Worm (Caenorhabditis elegans): ENCODE measurements around the gene C04G6.13.

C04G6.13 gene

DNA sequence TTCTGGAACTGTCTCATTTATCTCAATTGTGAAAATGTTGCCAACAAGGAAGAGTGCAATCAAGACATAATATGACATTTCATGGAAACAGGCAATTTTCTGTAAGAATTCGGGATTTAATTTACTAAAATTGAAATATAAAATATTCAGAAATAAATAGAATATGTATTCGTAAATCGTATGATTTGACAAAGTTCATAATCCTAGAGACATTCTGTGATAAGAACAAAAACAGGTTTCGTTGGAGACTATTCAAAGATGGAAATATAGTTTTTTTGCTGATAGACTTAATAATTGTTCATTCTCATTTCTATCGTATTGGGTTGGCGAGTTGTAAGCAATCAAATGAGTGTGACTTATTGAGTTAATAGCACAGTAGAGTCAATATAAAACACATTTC is 36.0 kb upstream of the C04G6.13 start, which contains the start of gene C27A2.12:
Gene C27A2.12 (minus strand): TSS at position 101 of the 400 bp plus-strand sequence.
- TF ChIP-seq tab-1 (GFP tag; IDR thresholded peaks at IDR 0.05) (no peak), ztf-29 (GFP tag; IDR thresholded peaks at IDR 0.05) (no peak), med-1 (GFP tag; optimal IDR thresholded peaks at IDR 0.05; ENCODE audit: insufficient read depth) (no peak), flt-1 (GFP tag; IDR thresholded peaks at IDR 0.05) (no peak), ztf-23 (GFP tag; IDR thresholded peaks at IDR 0.05) (no peak), T22C8.4 (GFP tag; IDR thresholded peaks at IDR 0.05) (no peak), klf-2 (GFP tag; conservative IDR thresholded peaks at IDR 0.05) (no peak), ref-1 (GFP tag; conservative IDR thresholded peaks at IDR 0.05) (no peak), cog-1 (tag; optimal IDR thresholded peaks at IDR 0.05) (no peak)

ce11 chrII:5060719-5061118 is 33.3 kb upstream of the C04G6.13 start, which contains the start of gene pho-12:
Gene pho-12 (minus strand): TSS chrII:5060819.
- TF ChIP-seq ref-1 (GFP tag; conservative IDR thresholded peaks at IDR 0.05) (no peak), med-1 (GFP tag; optimal IDR thresholded peaks at IDR 0.05; ENCODE audit: insufficient read depth) (no peak), klf-2 (GFP tag; conservative IDR thresholded peaks at IDR 0.05) (no peak), ztf-29 (GFP tag; IDR thresholded peaks at IDR 0.05) (no peak), ztf-23 (GFP tag; IDR thresholded peaks at IDR 0.05) (no peak), flt-1 (GFP tag; IDR thresholded peaks at IDR 0.05) (no peak), T22C8.4 (GFP tag; IDR thresholded peaks at IDR 0.05) (no peak), cog-1 (tag; optimal IDR thresholded peaks at IDR 0.05) (no peak), tab-1 (GFP tag; IDR thresholded peaks at IDR 0.05) (no peak)

ce11 chrII:5061794-5062368 is 32.2 kb upstream of the C04G6.13 start, which contains the start of gene smc-5:
Gene smc-5 (plus strand): TSS chrII:5062125.
- no peak for TF ChIP-seq med-1 (GFP tag; optimal IDR thresholded peaks at IDR 0.05; ENCODE audit: insufficient read depth)
- no peak for TF ChIP-seq tab-1 (GFP tag; IDR thresholded peaks at IDR 0.05)
- 0 out of 2 replicates have a peak, but pooled peaks have one; percentile 38 for TF ChIP-seq ztf-23 (GFP tag; IDR thresholded peaks at IDR 0.05)
- no peak for TF ChIP-seq ref-1 (GFP tag; conservative IDR thresholded peaks at IDR 0.05)
- no peak for TF ChIP-seq ztf-29 (GFP tag; IDR thresholded peaks at IDR 0.05)
- TF ChIP-seq flt-1 (GFP tag; IDR thresholded peaks at IDR 0.05) = peak; percentile 56; the same call in 1 of the 2 replicates
- 0 out of 2 replicates have a peak, but pooled peaks have one; percentile 9 for TF ChIP-seq T22C8.4 (GFP tag; IDR thresholded peaks at IDR 0.05)
- 0 out of 2 replicates have a peak, but pooled peaks have one; percentile 55 for TF ChIP-seq klf-2 (GFP tag; conservative IDR thresholded peaks at IDR 0.05)
- TF ChIP-seq cog-1 (tag; optimal IDR thresholded peaks at IDR 0.05) = peak; percentile 4

DNA sequence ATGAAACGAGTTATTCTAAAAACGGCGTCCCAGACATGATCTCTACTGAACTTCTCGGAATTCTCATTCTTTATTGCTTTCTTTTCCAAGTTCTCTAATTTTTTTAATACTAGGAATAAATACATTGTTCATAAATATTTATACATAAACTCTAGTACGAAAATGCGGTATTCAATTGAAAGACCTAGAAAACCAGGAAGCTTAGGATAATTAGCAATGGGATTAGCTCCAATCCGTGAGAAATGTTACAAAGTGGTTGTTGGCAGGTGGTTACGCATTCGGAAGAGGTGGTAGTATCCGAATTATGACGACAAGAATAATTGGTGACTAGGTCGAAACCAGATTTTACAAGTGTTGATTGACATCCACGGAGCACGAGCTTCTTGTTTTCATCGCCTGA is 27.1 kb upstream of the C04G6.13 start:
- TF ChIP-seq ref-1 (GFP tag; conservative IDR thresholded peaks at IDR 0.05) = no peak
- TF ChIP-seq flt-1 (GFP tag; IDR thresholded peaks at IDR 0.05) = no peak
- no peak for TF ChIP-seq klf-2 (GFP tag; conservative IDR thresholded peaks at IDR 0.05)
- no peak for TF ChIP-seq med-1 (GFP tag; optimal IDR thresholded peaks at IDR 0.05; ENCODE audit: insufficient read depth)
- no peak for TF ChIP-seq cog-1 (tag; optimal IDR thresholded peaks at IDR 0.05)
- TF ChIP-seq tab-1 (GFP tag; IDR thresholded peaks at IDR 0.05) = no peak
- no peak for TF ChIP-seq ztf-23 (GFP tag; IDR thresholded peaks at IDR 0.05)
- TF ChIP-seq ztf-29 (GFP tag; IDR thresholded peaks at IDR 0.05) = no peak
- TF ChIP-seq T22C8.4 (GFP tag; IDR thresholded peaks at IDR 0.05) = no peak

DNA sequence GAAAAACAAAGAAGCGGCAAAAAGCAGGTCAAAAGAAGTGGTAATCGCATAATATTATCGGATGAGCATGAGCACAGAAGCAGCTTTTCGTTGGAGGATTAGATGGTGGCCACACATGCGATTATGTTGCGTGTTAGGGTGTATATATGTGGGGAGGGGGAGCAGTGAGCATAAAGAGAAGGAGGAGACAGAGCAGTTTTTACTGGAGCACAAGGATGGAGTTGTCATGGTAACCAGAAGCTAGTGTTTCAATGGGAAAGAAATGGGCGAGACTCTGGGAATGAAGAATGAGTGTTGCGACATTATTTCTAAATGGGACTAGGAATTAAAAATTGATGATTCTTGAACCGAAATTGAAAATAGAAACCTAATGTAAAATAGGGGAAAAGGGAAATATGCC is 26.1 kb upstream of the C04G6.13 start, which contains the start of gene C27A2.8:
Gene C27A2.8 (minus strand): TSS at position 117 of the 400 bp plus-strand sequence.
- no peak for TF ChIP-seq klf-2 (GFP tag; conservative IDR thresholded peaks at IDR 0.05)
- no peak for TF ChIP-seq tab-1 (GFP tag; IDR thresholded peaks at IDR 0.05)
- no peak for TF ChIP-seq flt-1 (GFP tag; IDR thresholded peaks at IDR 0.05)
- no peak for TF ChIP-seq T22C8.4 (GFP tag; IDR thresholded peaks at IDR 0.05)
- no peak for TF ChIP-seq cog-1 (tag; optimal IDR thresholded peaks at IDR 0.05)
- no peak for TF ChIP-seq ref-1 (GFP tag; conservative IDR thresholded peaks at IDR 0.05)
- no peak for TF ChIP-seq med-1 (GFP tag; optimal IDR thresholded peaks at IDR 0.05; ENCODE audit: insufficient read depth)
- no peak for TF ChIP-seq ztf-29 (GFP tag; IDR thresholded peaks at IDR 0.05)
- TF ChIP-seq ztf-23 (GFP tag; IDR thresholded peaks at IDR 0.05) = no peak

- no peak for TF ChIP-seq T22C8.4 (GFP tag; IDR thresholded peaks at IDR 0.05)
- no peak for TF ChIP-seq tab-1 (GFP tag; IDR thresholded peaks at IDR 0.05)
- TF ChIP-seq med-1 (GFP tag; optimal IDR thresholded peaks at IDR 0.05; ENCODE audit: insufficient read depth) = no peak
- TF ChIP-seq cog-1 (tag; optimal IDR thresholded peaks at IDR 0.05) = no peak
- no peak for TF ChIP-seq ref-1 (GFP tag; conservative IDR thresholded peaks at IDR 0.05)
- TF ChIP-seq ztf-29 (GFP tag; IDR thresholded peaks at IDR 0.05) = no peak
- TF ChIP-seq flt-1 (GFP tag; IDR thresholded peaks at IDR 0.05) = no peak
- no peak for TF ChIP-seq ztf-23 (GFP tag; IDR thresholded peaks at IDR 0.05)
- no peak for TF ChIP-seq klf-2 (GFP tag; conservative IDR thresholded peaks at IDR 0.05)
These were observed 24.5 kb upstream of the C04G6.13 start, which contains the start of gene idpb-2 for ce11 chrII:5069525-5069924. Gene idpb-2 (minus strand): TSS chrII:5069625.

DNA sequence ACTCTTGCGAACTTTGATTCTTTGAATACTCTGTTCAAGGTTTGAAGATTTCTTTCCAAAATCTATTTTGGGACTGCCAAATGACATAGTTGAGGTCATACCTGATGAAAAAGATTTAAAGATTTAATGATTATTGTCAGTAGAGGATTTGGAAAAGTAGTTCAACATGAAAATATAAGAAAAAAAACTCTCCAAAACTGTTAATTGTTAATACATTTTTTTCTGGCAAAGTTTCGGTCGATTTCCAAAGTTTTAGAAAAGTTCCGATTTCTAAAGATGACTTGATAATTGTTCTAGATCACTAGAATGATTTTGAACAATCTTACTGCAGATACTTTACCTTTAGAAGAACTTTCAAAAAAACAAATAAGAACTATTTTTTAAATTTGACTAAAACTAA is 22.8 kb upstream of the C04G6.13 start, which contains the start of gene C27A2.7:
Gene C27A2.7 (minus strand): TSS at position 101 of the 400 bp plus-strand sequence.
- TF ChIP-seq med-1 (GFP tag; optimal IDR thresholded peaks at IDR 0.05; ENCODE audit: insufficient read depth) (no peak), klf-2 (GFP tag; conservative IDR thresholded peaks at IDR 0.05) (no peak), cog-1 (tag; optimal IDR thresholded peaks at IDR 0.05) (no peak), ref-1 (GFP tag; conservative IDR thresholded peaks at IDR 0.05) (no peak), flt-1 (GFP tag; IDR thresholded peaks at IDR 0.05) (no peak), ztf-29 (GFP tag; IDR thresholded peaks at IDR 0.05) (no peak), ztf-23 (GFP tag; IDR thresholded peaks at IDR 0.05) (no peak), T22C8.4 (GFP tag; IDR thresholded peaks at IDR 0.05) (no peak), tab-1 (GFP tag; IDR thresholded peaks at IDR 0.05) (no peak)

DNA sequence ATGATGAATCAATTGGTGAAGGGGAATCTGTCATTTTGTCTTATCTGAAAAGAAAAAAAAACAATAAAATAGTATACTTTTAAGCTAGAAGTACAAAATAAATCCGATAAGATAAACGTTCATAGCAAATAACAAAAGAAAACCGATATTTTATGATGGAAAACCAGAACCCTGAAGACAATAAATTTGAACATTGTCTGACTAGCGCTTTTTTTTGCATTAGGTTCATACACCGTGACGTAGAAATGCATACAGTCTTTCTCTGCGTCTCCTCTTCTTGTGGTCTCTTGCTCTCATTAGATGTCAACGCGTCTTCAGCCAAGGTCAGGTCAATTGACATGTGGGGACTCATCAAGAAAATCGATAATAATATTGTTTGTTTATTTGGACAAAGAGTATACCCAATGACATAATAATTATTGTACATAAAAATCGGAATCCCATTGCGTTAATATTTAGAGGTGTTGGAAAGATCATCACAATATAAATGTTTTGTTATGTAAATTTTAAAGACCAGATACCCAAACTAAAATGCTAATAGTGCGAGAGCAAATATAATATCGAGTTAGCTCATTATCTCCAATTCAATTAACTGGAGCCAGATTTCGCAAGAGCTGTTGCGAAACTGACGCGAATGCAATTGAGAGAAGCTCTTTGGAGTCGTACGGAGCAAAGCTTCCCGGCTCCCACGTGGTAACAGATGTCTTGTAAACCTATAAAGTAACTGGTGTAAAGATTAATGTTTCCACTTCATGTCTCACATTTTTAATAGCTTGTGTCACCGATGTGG is 12.7 kb upstream of the C04G6.13 start, which contains the start of gene dsh-2:
Gene dsh-2 (minus strand): TSS at position 51 of the 790 bp plus-strand sequence.
- TF ChIP-seq ztf-29 (GFP tag; IDR thresholded peaks at IDR 0.05) = no peak
- peak; percentile 63; the same call in 1 of the 2 replicates for TF ChIP-seq T22C8.4 (GFP tag; IDR thresholded peaks at IDR 0.05)

DNA sequence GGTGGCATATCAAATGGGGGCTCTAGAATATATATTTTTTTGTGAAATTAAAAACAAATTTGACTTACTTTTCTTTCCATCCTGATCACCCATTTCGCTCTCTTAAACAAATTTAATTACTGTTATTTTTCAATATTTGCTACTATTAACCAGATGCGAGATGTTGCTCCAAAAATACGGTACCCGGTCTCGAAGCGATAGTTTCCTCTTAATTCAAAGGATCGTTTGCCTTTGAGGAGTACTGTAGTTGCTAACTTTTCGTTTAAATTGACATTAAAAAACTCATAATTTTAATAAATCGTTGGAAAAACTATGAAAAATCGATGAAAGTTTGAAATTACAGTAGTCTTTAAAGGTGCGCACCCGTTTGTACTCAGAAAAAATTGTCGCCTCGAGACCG is 10.7 kb upstream of the C04G6.13 start, which contains the start of gene C04G6.4:
Gene C04G6.4 (minus strand): TSS at position 101 of the 400 bp plus-strand sequence.
- no peak for TF ChIP-seq flt-1 (GFP tag; IDR thresholded peaks at IDR 0.05)
- no peak for TF ChIP-seq ztf-23 (GFP tag; IDR thresholded peaks at IDR 0.05)
- TF ChIP-seq ztf-29 (GFP tag; IDR thresholded peaks at IDR 0.05) = no peak
- no peak for TF ChIP-seq med-1 (GFP tag; optimal IDR thresholded peaks at IDR 0.05; ENCODE audit: insufficient read depth)
- TF ChIP-seq tab-1 (GFP tag; IDR thresholded peaks at IDR 0.05) = no peak
- TF ChIP-seq ref-1 (GFP tag; conservative IDR thresholded peaks at IDR 0.05) = no peak
- TF ChIP-seq cog-1 (tag; optimal IDR thresholded peaks at IDR 0.05) = no peak
- TF ChIP-seq T22C8.4 (GFP tag; IDR thresholded peaks at IDR 0.05) = no peak
- TF ChIP-seq klf-2 (GFP tag; conservative IDR thresholded peaks at IDR 0.05) = no peak
